Worm (Caenorhabditis elegans): Measurements from ENCODE around the gene mps-4.

The mps-4 gene

ce11 chrIII:8228916-8229315 is 42.7 kb downstream of the mps-4 start:
- TF ChIP-seq pbrm-1 (GFP tag; IDR thresholded peaks at IDR 0.05) (0 out of 2 replicates have a peak, but pooled peaks have one; percentile 8), ztf-3 (GFP tag; optimal IDR thresholded peaks at IDR 0.05) (no peak)

- TF ChIP-seq Y67H2A.10 (GFP tag; conservative IDR thresholded peaks at IDR 0.05) (peak; percentile 44; the same call in 1 of the 2 replicates), lir-1 (GFP tag; conservative IDR thresholded peaks at IDR 0.05) (peak; percentile 82), zfh-2 (GFP tag; conservative IDR thresholded peaks at IDR 0.05) (peak; percentile 98), tbp1 (GFP tag; optimal IDR thresholded peaks at IDR 0.05) (peak; percentile 53), mcd-1 (GFP tag; IDR thresholded peaks at IDR 0.05) (peak; percentile 72), madf-3 (GFP tag; IDR thresholded peaks at IDR 0.05) (no peak), mes-4 (tag; optimal IDR thresholded peaks at IDR 0.05) (no peak), aptf-3 (GFP tag; IDR thresholded peaks at IDR 0.05) (no peak), fkh-3 (tag; optimal IDR thresholded peaks at IDR 0.05) (no peak), Y53G8AR.9 (GFP tag; conservative IDR thresholded peaks at IDR 0.05) (no peak), Y53F4B.3 (GFP tag; IDR thresholded peaks at IDR 0.05) (no peak), ets-4 (GFP tag; optimal IDR thresholded peaks at IDR 0.05) (peak; percentile 65), B0336.3 (GFP tag; IDR thresholded peaks at IDR 0.05) (no peak; the same call in none of the 2 replicates), egl-44 (GFP tag; IDR thresholded peaks at IDR 0.05) (peak; percentile 58; the same call in 1 of the 2 replicates), akir-1 (GFP tag; optimal IDR thresholded peaks at IDR 0.05) (no peak), lin-26 (GFP tag; IDR thresholded peaks at IDR 0.05) (peak; percentile 68; the same call in 1 of the 2 replicates), aptf-2 (GFP tag; conservative IDR thresholded peaks at IDR 0.05) (no peak), pha-4 (tag; optimal IDR thresholded peaks at IDR 0.05) (peak; percentile 32), dpl-1 (GFP tag; optimal IDR thresholded peaks at IDR 0.05) (no peak), lag-1 (GFP tag; IDR thresholded peaks at IDR 0.05) (no peak), rpc-1 (optimal IDR thresholded peaks at IDR 0.05) (no peak), rpc-1 (tag; optimal IDR thresholded peaks at IDR 0.05) (no peak), ztf-18 (tag; optimal IDR thresholded peaks at IDR 0.05) (peak; percentile 45), him-1 (tag; optimal IDR thresholded peaks at IDR 0.05) (no peak), F22D6.2 (tag; optimal IDR thresholded peaks at IDR 0.05) (peak; percentile 29), ztf-6 (GFP tag; IDR thresholded peaks at IDR 0.05) (no peak), F10E7.11 (tag; optimal IDR thresholded peaks at IDR 0.05) (no peak), cebp-1 (GFP tag; IDR thresholded peaks at IDR 0.05) (peak; percentile 57; the same call in 1 of the 2 replicates), cebp-1 (tag; optimal IDR thresholded peaks at IDR 0.05) (peak; percentile 92), C06A6.2 (GFP tag; conservative IDR thresholded peaks at IDR 0.05) (peak; percentile 53; the same call in 1 of the 2 replicates), F33H1.4 (GFP tag; IDR thresholded peaks at IDR 0.05) (peak; percentile 16; the same call in 1 of the 2 replicates), nhr-120 (GFP tag; IDR thresholded peaks at IDR 0.05) (no peak), sdz-38 (tag; optimal IDR thresholded peaks at IDR 0.05) (no peak), ztf-22 (GFP tag; optimal IDR thresholded peaks at IDR 0.05) (peak; percentile 35), F57C9.4 (tag; optimal IDR thresholded peaks at IDR 0.05) (no peak), rec-8 (tag; optimal IDR thresholded peaks at IDR 0.05) (no peak), mxl-1 (tag; optimal IDR thresholded peaks at IDR 0.05) (no peak), ceh-100 (GFP tag; IDR thresholded peaks at IDR 0.05) (peak; percentile 42), attf-6 (GFP tag; IDR thresholded peaks at IDR 0.05) (no peak), pbrm-1 (GFP tag; IDR thresholded peaks at IDR 0.05) (peak; percentile 68; the same call in 1 of the 2 replicates), lin-54 (GFP tag; optimal IDR thresholded peaks at IDR 0.05) (peak; percentile 55), ekl-4 (GFP tag; IDR thresholded peaks at IDR 0.05) (peak; percentile 49; the same call in 1 of the 2 replicates), lsl-1 (GFP tag; optimal IDR thresholded peaks at IDR 0.05) (no peak), zim-3 (tag; optimal IDR thresholded peaks at IDR 0.05) (no peak), attf-5 (GFP tag; optimal IDR thresholded peaks at IDR 0.05) (peak; percentile 93), Y56A3A.18 (GFP tag; IDR thresholded peaks at IDR 0.05) (no peak), nhr-90 (tag; optimal IDR thresholded peaks at IDR 0.05) (peak; percentile 47)
These were observed 44.1 kb downstream of the mps-4 start, which contains the start of gene fbxl-1 for ce11 chrIII:8227511-8227910. Gene fbxl-1, plus strand, starts transcription at chrIII:8227830.
